Fruit fly (Drosophila melanogaster) whole organism, embryonic: Measurements from ENCODE around the gene ppk17.
A peak's percentile ranks its signal among the peaks of the same experiment; 100 is the strongest.

Experiments
- B-H1 ChIP-seq: fragments of 200-800 bp; sonication (Bioruptor generic); IDR thresholded peaks from 3 replicates; pipeline ENCODE4 v1.3.6; 2022; ENCODE audit warnings: missing biosample characterization, missing genetic modification characterization
- CG1024 ChIP-seq: fragments of 200-800 bp; sonication (Bioruptor generic); IDR thresholded peaks from 2 replicates; pipeline ENCODE4 v1.3.6; 2022; ENCODE audit warnings: missing biosample characterization, missing genetic modification characterization
- CG10274 ChIP-seq: fragments of 200-800 bp; sonication (Bioruptor generic); optimal IDR thresholded peaks from 3 replicates; lab custom pipeline; 2017; ENCODE audit warnings: missing biosample characterization, mild to moderate bottlenecking, missing genetic modification characterization
- CG10565 ChIP-seq: fragments of 200-800 bp; sonication (Bioruptor generic); optimal IDR thresholded peaks from 3 replicates; lab custom pipeline; 2016; ENCODE audit warnings: missing biosample characterization, mild to moderate bottlenecking, missing genetic modification characterization
- CG10959 ChIP-seq: fragments of 200-800 bp; sonication (Bioruptor generic); IDR thresholded peaks from 2 replicates; pipeline ENCODE4 v1.3.6; 2022; ENCODE audit warnings: missing biosample characterization, missing genetic modification characterization
- CG13123 ChIP-seq: fragments of 200-800 bp; sonication (Bioruptor generic); optimal IDR thresholded peaks from 2 replicates; lab custom pipeline; 2016; ENCODE audit warnings: missing biosample characterization, missing genetic modification characterization
- CG17612 ChIP-seq: fragments of 200-800 bp; sonication (Bioruptor generic); IDR thresholded peaks from 2 replicates; pipeline ENCODE4 v1.3.6; 2022; ENCODE audit warnings: missing biosample characterization, missing genetic modification characterization
- CG3281 ChIP-seq: fragments of 200-800 bp; sonication (Bioruptor generic); optimal IDR thresholded peaks from 3 replicates; lab custom pipeline; 2017; ENCODE audit warnings: missing biosample characterization, mild to moderate bottlenecking, missing genetic modification characterization
- CG3847 ChIP-seq: fragments of 200-800 bp; sonication (Bioruptor generic); IDR thresholded peaks from 2 replicates; pipeline ENCODE4 v1.3.6; 2022; ENCODE audit warnings: missing biosample characterization, missing genetic modification characterization
- CG4617 ChIP-seq: fragments of 200-800 bp; sonication (Bioruptor generic); optimal IDR thresholded peaks from 3 replicates; lab custom pipeline; 2016; ENCODE audit warnings: missing biosample characterization, missing genetic modification characterization, borderline replicate concordance
- CG6683 ChIP-seq: fragments of 200-800 bp; sonication (Bioruptor generic); optimal IDR thresholded peaks from 2 replicates; lab custom pipeline; 2017; ENCODE audit warnings: missing biosample characterization, mild to moderate bottlenecking, missing genetic modification characterization, missing genetic modification reagents
- CG7357 ChIP-seq: fragments of 200-800 bp; sonication (Bioruptor generic); IDR thresholded peaks from 3 replicates; pipeline ENCODE4 v1.3.6; 2022; ENCODE audit warnings: missing biosample characterization, missing genetic modification characterization
- CG7786 ChIP-seq: fragments of 200-800 bp; sonication (Bioruptor generic); optimal IDR thresholded peaks from 2 replicates; lab custom pipeline; 2016; ENCODE audit warnings: missing biosample characterization, missing genetic modification characterization
- CG9437 ChIP-seq: fragments of 200-800 bp; sonication (Bioruptor generic); optimal IDR thresholded peaks from 2 replicates; lab custom pipeline; 2018; ENCODE audit warnings: missing biosample characterization, mild to moderate bottlenecking, missing genetic modification characterization
- CG9609 ChIP-seq: fragments of 200-800 bp; sonication (Bioruptor generic); optimal IDR thresholded peaks from 3 replicates; lab custom pipeline; 2016; ENCODE audit warnings: missing biosample characterization, missing genetic modification characterization
- CG9876 ChIP-seq: fragments of 200-800 bp; sonication (Bioruptor generic); optimal IDR thresholded peaks from 2 replicates; lab custom pipeline; 2016; ENCODE audit warnings: missing biosample characterization, missing genetic modification characterization
- CkIIα-i1 ChIP-seq: fragments of 200-800 bp; sonication (Bioruptor generic); IDR thresholded peaks from 2 replicates; pipeline ENCODE4 v1.3.6; 2022; ENCODE audit warnings: missing biosample characterization, missing genetic modification characterization
- D ChIP-seq, 2 experiments: fragments of 200-800 bp in 1 of 2; fragments of >200 bp in 1 of 2; sonication (Bioruptor generic) in 1 of 2; optimal IDR thresholded peaks; 2 replicates in 1 of 2; 3 replicates in 1 of 2; lab custom pipeline; 2017; ENCODE audit warnings: mild to moderate bottlenecking in 1 of 2, missing biosample characterization in 1 of 2, missing genetic modification characterization in 1 of 2, missing genetic modification reagents in 1 of 2
- D19A ChIP-seq: fragments of 200-800 bp; optimal IDR thresholded peaks from 3 replicates; lab custom pipeline; 2019; ENCODE audit warnings: missing biosample characterization, mild to moderate bottlenecking, missing genetic modification characterization, moderate library complexity
- Dip2 ChIP-seq: fragments of 200-800 bp; sonication (Bioruptor generic); IDR thresholded peaks from 2 replicates; pipeline ENCODE4 v1.3.6; 2022; ENCODE audit warnings: missing biosample characterization, missing genetic modification characterization
- Dip3 ChIP-seq: fragments of 200-800 bp; sonication (Bioruptor generic); optimal IDR thresholded peaks from 3 replicates; lab custom pipeline; 2016; ENCODE audit warnings: missing biosample characterization, missing genetic modification characterization
- Ets97D ChIP-seq: fragments of 200-800 bp; sonication (Bioruptor generic); optimal IDR thresholded peaks from 3 replicates; lab custom pipeline; 2016; ENCODE audit warnings: missing biosample characterization, missing genetic modification characterization
- Gsc ChIP-seq: fragments of 200-800 bp; sonication (Bioruptor generic); IDR thresholded peaks from 2 replicates; pipeline ENCODE4 v1.3.6; 2022; ENCODE audit warnings: missing biosample characterization, missing genetic modification characterization
- HHEX ChIP-seq: fragments of 200-800 bp; sonication (Bioruptor generic); optimal IDR thresholded peaks from 3 replicates; lab custom pipeline; 2017; ENCODE audit warnings: missing biosample characterization, mild to moderate bottlenecking, missing genetic modification characterization, missing genetic modification reagents
- HLH3B ChIP-seq: fragments of 200-800 bp; sonication (Bioruptor generic); IDR thresholded peaks from 2 replicates; pipeline ENCODE4 v1.3.6; 2022; ENCODE audit warnings: missing biosample characterization, missing genetic modification characterization
- Hand ChIP-seq: fragments of 200-800 bp; sonication (Bioruptor generic); optimal IDR thresholded peaks from 2 replicates; lab custom pipeline; 2017; ENCODE audit warnings: mild to moderate bottlenecking, missing biosample characterization, missing genetic modification reagents, missing genetic modification characterization
- HmgD ChIP-seq: fragments of 200-800 bp; sonication (Bioruptor generic); optimal IDR thresholded peaks from 3 replicates; lab custom pipeline; 2016; ENCODE audit warnings: missing biosample characterization, missing genetic modification characterization
- HmgZ ChIP-seq: fragments of 200-800 bp; sonication (Bioruptor generic); optimal IDR thresholded peaks from 2 replicates; lab custom pipeline; 2018; ENCODE audit warnings: missing biosample characterization, mild to moderate bottlenecking, missing genetic modification characterization
- Hr39 ChIP-seq: fragments of >200 bp; optimal IDR thresholded peaks from 2 replicates; lab custom pipeline; 2017
- MESR4 ChIP-seq: fragments of 200-800 bp; sonication (Bioruptor generic); optimal IDR thresholded peaks from 2 replicates; lab custom pipeline; 2018; ENCODE audit warnings: missing biosample characterization, mild to moderate bottlenecking, missing genetic modification characterization, moderate library complexity
- Rfx ChIP-seq: fragments of 200-800 bp; sonication (Bioruptor generic); IDR thresholded peaks from 2 replicates; pipeline ENCODE4 v1.3.6; 2022; ENCODE audit warnings: missing biosample characterization, missing genetic modification characterization
- Six4 ChIP-seq: fragments of 200-800 bp; sonication (Bioruptor generic); optimal IDR thresholded peaks from 2 replicates; lab custom pipeline; 2016; ENCODE audit warnings: missing biosample characterization, missing genetic modification characterization
- TFAM ChIP-seq: fragments of 200-800 bp; sonication (Bioruptor generic); optimal IDR thresholded peaks from 2 replicates; lab custom pipeline; 2017; ENCODE audit warnings: missing biosample characterization, missing genetic modification characterization, inconsistent platforms
- ase ChIP-seq: fragments of 200-800 bp; sonication (Bioruptor generic); IDR thresholded peaks from 3 replicates; pipeline ENCODE4 v1.3.6; 2022; ENCODE audit warnings: missing biosample characterization, missing genetic modification characterization
- ash1 ChIP-seq: fragments of 200-800 bp; sonication (Bioruptor generic); optimal IDR thresholded peaks from 2 replicates; lab custom pipeline; 2018; ENCODE audit warnings: missing biosample characterization, mild to moderate bottlenecking, missing genetic modification characterization
- croc ChIP-seq: fragments of 200-800 bp; sonication (Bioruptor generic); conservative IDR thresholded peaks from 3 replicates; pipeline ENCODE4 v1.3.6; 2022; ENCODE audit warnings: missing biosample characterization, missing genetic modification characterization
- fd96Cb ChIP-seq: fragments of 200-800 bp; sonication (Bioruptor generic); optimal IDR thresholded peaks from 2 replicates; lab custom pipeline; 2018; ENCODE audit warnings: missing biosample characterization, mild to moderate bottlenecking, missing genetic modification characterization, moderate library complexity
- grn ChIP-seq: fragments of 200-800 bp; sonication (Bioruptor generic); optimal IDR thresholded peaks from 3 replicates; lab custom pipeline; 2017; ENCODE audit warnings: missing biosample characterization, missing genetic modification characterization
- insv ChIP-seq, 2 experiments: fragments of 200-800 bp; sonication (Bioruptor generic); optimal IDR thresholded peaks; 3 replicates each; lab custom pipeline; 2016 to 2018; ENCODE audit warnings: missing biosample characterization in 2 of 2, missing genetic modification characterization in 2 of 2
- nerfin-2 ChIP-seq: fragments of 200-800 bp; sonication (Bioruptor generic); IDR thresholded peaks from 2 replicates; pipeline ENCODE4 v1.3.6; 2022; ENCODE audit warnings: missing biosample characterization, missing genetic modification characterization; ENCODE audit not compliant: partially characterized antibody
- nmo ChIP-seq: fragments of 200-800 bp; sonication (Bioruptor generic); optimal IDR thresholded peaks from 2 replicates; lab custom pipeline; 2018; ENCODE audit warnings: missing biosample characterization, mild to moderate bottlenecking, missing genetic modification characterization, moderate library complexity
- pum ChIP-seq: fragments of 200-800 bp; sonication (Bioruptor generic); optimal IDR thresholded peaks from 2 replicates; lab custom pipeline; 2016; ENCODE audit warnings: missing biosample characterization, missing genetic modification characterization
- rib ChIP-seq: fragments of 200-800 bp; sonication (Bioruptor generic); IDR thresholded peaks from 2 replicates; pipeline ENCODE4 v1.3.6; 2022; ENCODE audit warnings: missing biosample characterization, missing genetic modification characterization
- ro ChIP-seq: fragments of 200-800 bp; sonication (Bioruptor generic); IDR thresholded peaks from 2 replicates; pipeline ENCODE4 v1.3.6; 2022; ENCODE audit warnings: missing biosample characterization, missing genetic modification characterization
- sd ChIP-seq: fragments of 200-800 bp; sonication (Bioruptor generic); optimal IDR thresholded peaks from 3 replicates; lab custom pipeline; 2018; ENCODE audit warnings: missing biosample characterization, mild to moderate bottlenecking, missing genetic modification characterization, moderate library complexity
- ssp ChIP-seq: fragments of 200-800 bp; sonication (Bioruptor generic); IDR thresholded peaks from 2 replicates; pipeline ENCODE4 v1.3.6; 2022; ENCODE audit warnings: missing biosample characterization, missing genetic modification characterization
- ttk ChIP-seq: fragments of 200-800 bp; sonication (Bioruptor generic); IDR thresholded peaks from 2 replicates; pipeline ENCODE4 v2.1.2; 2022; ENCODE audit warnings: missing biosample characterization, missing genetic modification characterization
- unpg ChIP-seq: fragments of 200-800 bp; sonication (Bioruptor generic); optimal IDR thresholded peaks from 3 replicates; lab custom pipeline; 2018; ENCODE audit warnings: missing biosample characterization, mild to moderate bottlenecking, missing genetic modification characterization, moderate library complexity
- usp ChIP-seq: fragments of >200 bp; optimal IDR thresholded peaks from 2 replicates; lab custom pipeline; 2017; ENCODE audit warnings: missing biosample characterization, missing genetic modification characterization
- z ChIP-seq: fragments of 200-800 bp; sonication (Bioruptor generic); IDR thresholded peaks from 3 replicates; pipeline ENCODE4 v1.3.6; 2022; ENCODE audit warnings: missing biosample characterization, missing genetic modification characterization
- zfh1 ChIP-seq: fragments of 200-800 bp; sonication (Bioruptor generic); IDR thresholded peaks from 3 replicates; pipeline ENCODE4 v1.3.6; 2022; ENCODE audit warnings: missing biosample characterization, missing genetic modification characterization

The ppk17 gene

DNA sequence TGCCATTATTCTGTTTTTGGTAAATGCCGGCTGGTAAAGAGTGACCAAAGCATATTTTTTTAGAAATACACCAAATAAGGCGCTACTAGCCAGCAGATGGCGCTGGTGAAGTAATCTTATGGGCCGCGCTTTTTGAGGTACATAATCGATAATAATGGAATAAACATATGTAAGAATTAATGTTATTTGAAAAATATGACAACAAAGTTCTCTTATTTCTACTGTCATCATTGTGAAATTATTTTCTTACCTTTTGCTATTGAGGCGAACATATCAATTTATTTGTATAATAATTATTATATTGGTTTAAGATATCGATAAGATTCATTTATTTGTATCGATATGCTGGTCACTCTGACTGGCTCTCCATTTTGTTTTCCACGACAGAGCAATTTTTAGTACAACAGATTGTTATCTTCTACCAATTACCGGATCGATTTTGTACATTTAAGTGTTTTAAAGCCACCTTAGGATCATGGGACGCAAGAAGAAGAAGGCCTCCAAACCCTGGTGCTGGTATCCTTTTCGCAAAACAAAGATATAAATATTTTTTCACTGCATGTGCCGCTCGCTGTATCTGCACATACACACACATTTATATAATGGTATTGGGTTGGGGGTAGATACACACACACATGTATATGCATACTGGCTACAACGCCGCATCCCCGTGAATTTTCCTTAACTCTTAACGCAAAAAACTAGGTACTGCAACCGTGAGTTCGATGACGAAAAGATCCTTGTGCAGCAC, 17.1 kb downstream of the ppk17 start, which contains the start of the genes LSm7 and BuGZ (continued):
- TF ChIP-seq MESR4 (peak; percentile 98), Dip2 (GFP tag; lab: Robert Waterston, UW) (no peak), ase (no peak), ssp (GFP tag; lab: Robert Waterston, UW) (no peak), ash1 (GFP tag; lab: Kevin White, UChicago) (no peak), sd (tag; lab: Kevin White, UChicago) (no peak), CG10565 (no peak), HmgZ (tag; lab: Kevin White, UChicago) (no peak), CG9876 (GFP tag; lab: Kevin White, UChicago) (no peak), CG13123 (GFP tag; lab: Kevin White, UChicago) (no peak), Rfx (GFP tag; lab: Robert Waterston, UW) (peak; percentile 59), zfh1 (GFP tag; lab: Robert Waterston, UW) (no peak), grn (GFP tag; lab: Kevin White, UChicago) (no peak), CG7357 (no peak), fd96Cb (tag; lab: Kevin White, UChicago) (no peak), CkIIα-i1 (GFP tag; lab: Robert Waterston, UW) (no peak), Gsc (GFP tag; lab: Robert Waterston, UW) (no peak), nmo (GFP tag; lab: Kevin White, UChicago) (peak; percentile 70), D19A (no peak), CG3281 (GFP tag; lab: Kevin White, UChicago) (no peak), CG4617 (peak; percentile 51), Dip3 (GFP tag; lab: Kevin White, UChicago) (no peak), HHEX (GFP tag; lab: Kevin White, UChicago) (peak; percentile 40), HmgD (GFP tag; lab: Kevin White, UChicago) (no peak), croc (GFP tag; lab: Robert Waterston, UW) (no peak), Hand (GFP tag; lab: Kevin White, UChicago) (no peak), Ets97D (GFP tag; lab: Kevin White, UChicago) (peak; percentile 31), TFAM (GFP tag; lab: Kevin White, UChicago) (no peak), HLH3B (no peak), ttk (GFP tag; lab: Robert Waterston, UW) (no peak), pum (no peak), ro (no peak), CG9437 (GFP tag; lab: Kevin White, UChicago) (peak; percentile 45), usp (GFP tag; lab: Kevin White, UChicago) (no peak), CG17612 (no peak), CG3847 (peak; percentile 62), Six4 (no peak), B-H1 (GFP tag; lab: Robert Waterston, UW) (no peak), insv (GFP tag; optimal IDR thresholded peaks at IDR 0.05; lab: Kevin White, UChicago) (peak in 1 of 2 experiments; percentile 42), CG10959 (GFP tag; lab: Robert Waterston, UW) (no peak), unpg (GFP tag; lab: Kevin White, UChicago) (no peak), Hr39 (no peak), CG1024 (no peak), rib (GFP tag; lab: Robert Waterston, UW) (no peak), CG10274 (GFP tag; lab: Kevin White, UChicago) (no peak), nerfin-2 (peak; percentile 43; the same call in 1 of the 2 replicates), CG6683 (GFP tag; lab: Kevin White, UChicago) (no peak), CG9609 (GFP tag; lab: Kevin White, UChicago) (no peak), z (no peak), D (optimal IDR thresholded peaks at IDR 0.05; lab: Kevin White, UChicago) (no peak), D (GFP tag; optimal IDR thresholded peaks at IDR 0.05; lab: Kevin White, UChicago) (peak; percentile 29), CG7786 (no peak)
